Fruit fly (Drosophila melanogaster): Measurements from ENCODE around the gene ERp44.

The ERp44 gene

DNA sequence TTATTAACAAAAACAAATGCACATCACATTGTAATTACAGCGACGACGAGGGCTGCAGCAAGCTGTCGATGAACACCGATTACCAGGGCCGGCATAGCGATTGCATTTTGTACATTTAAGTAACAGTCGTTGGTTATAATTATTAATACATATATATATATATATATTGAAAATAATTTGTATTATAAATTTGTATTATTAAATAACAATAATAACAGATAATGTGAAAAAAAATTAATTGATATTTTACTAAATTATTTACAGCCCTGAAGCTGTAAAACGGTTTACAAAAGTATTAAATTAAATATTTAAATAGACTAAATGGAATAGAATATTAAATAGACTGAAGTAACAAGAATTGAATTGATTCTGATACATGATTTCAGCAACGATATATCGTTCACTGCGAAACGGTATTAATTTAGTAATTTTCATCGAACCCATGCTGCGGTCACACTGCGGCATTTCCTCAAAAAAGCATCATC, 21.6 kb downstream of the ERp44 start, which contains the start of the genes kat80 and Prosalpha4 (continued):
- TF ChIP-seq Vsx1 (GFP tag; optimal IDR thresholded peaks at IDR 0.05): no peak
- TF ChIP-seq Awh (GFP tag; IDR thresholded peaks at IDR 0.05): no peak
- peak; percentile 67 for TF ChIP-seq sug (tag; optimal IDR thresholded peaks at IDR 0.05)
- no peak for TF ChIP-seq CG33213 (GFP tag; optimal IDR thresholded peaks at IDR 0.05)
- TF ChIP-seq lab (GFP tag; optimal IDR thresholded peaks at IDR 0.05): peak; percentile 51
- no peak for TF ChIP-seq CG8359 (GFP tag; optimal IDR thresholded peaks at IDR 0.05; ENCODE audit: borderline replicate concordance)
- no peak for TF ChIP-seq Fer1 (GFP tag; optimal IDR thresholded peaks at IDR 0.05)
- TF ChIP-seq CG3281 (GFP tag; optimal IDR thresholded peaks at IDR 0.05): peak; percentile 62
- TF ChIP-seq Eip74EF (GFP tag; optimal IDR thresholded peaks at IDR 0.05): no peak
- TF ChIP-seq CG6254 (GFP tag; optimal IDR thresholded peaks at IDR 0.05): no peak
- TF ChIP-seq Aef1 (GFP tag; IDR thresholded peaks at IDR 0.05): peak; percentile 32; the same call in 1 of the 3 replicates
- peak; percentile 55 for TF ChIP-seq CG11504 (tag; optimal IDR thresholded peaks at IDR 0.05)
- peak; percentile 24 for TF ChIP-seq schlank (tag; optimal IDR thresholded peaks at IDR 0.05)
- no peak for TF ChIP-seq CG4854 (GFP tag; optimal IDR thresholded peaks at IDR 0.05)
- no peak for TF ChIP-seq CG14965 (GFP tag; optimal IDR thresholded peaks at IDR 0.05; ENCODE audit: borderline replicate concordance)
- TF ChIP-seq Six4 (GFP tag; optimal IDR thresholded peaks at IDR 0.05): no peak
- TF ChIP-seq E2f1 (GFP tag; IDR thresholded peaks at IDR 0.05): no peak
- 0 out of 3 replicates have a peak, but pooled peaks have one; percentile 52 for TF ChIP-seq CG34422 (GFP tag; IDR thresholded peaks at IDR 0.05)
- TF ChIP-seq CG17829 (tag; optimal IDR thresholded peaks at IDR 0.05): peak; percentile 63
- no peak for TF ChIP-seq Gsc (GFP tag; IDR thresholded peaks at IDR 0.05)
- TF ChIP-seq CG2120 (GFP tag; optimal IDR thresholded peaks at IDR 0.05): peak; percentile 26
- TF ChIP-seq yki (optimal IDR thresholded peaks at IDR 0.05): no peak
- TF ChIP-seq exex (tag; optimal IDR thresholded peaks at IDR 0.05): peak; percentile 70
- TF ChIP-seq stwl (tag; optimal IDR thresholded peaks at IDR 0.05): peak; percentile 4
- peak; percentile 33; the same call in 1 of the 3 replicates for TF ChIP-seq HLH4C (GFP tag; IDR thresholded peaks at IDR 0.05; ENCODE audit: partially characterized antibody)
- peak; percentile 55 for TF ChIP-seq CoRest (tag; optimal IDR thresholded peaks at IDR 0.05)
- TF ChIP-seq CG9876 (GFP tag; optimal IDR thresholded peaks at IDR 0.05): no peak
- no peak for TF ChIP-seq repo (GFP tag; optimal IDR thresholded peaks at IDR 0.05)
- TF ChIP-seq pum (GFP tag; optimal IDR thresholded peaks at IDR 0.05): no peak
- peak in 1 of 2 experiments; percentile 60 for TF ChIP-seq crp (GFP tag; optimal IDR thresholded peaks at IDR 0.05)
- TF ChIP-seq Sry-δ (GFP tag; optimal IDR thresholded peaks at IDR 0.05): peak; percentile 25
- TF ChIP-seq cad (GFP tag; optimal IDR thresholded peaks at IDR 0.05): no peak
- no peak for TF ChIP-seq sens (GFP tag)
- peak; percentile 39; the same call in 1 of the 2 replicates for TF ChIP-seq vvl (GFP tag; IDR thresholded peaks at IDR 0.05)
- no peak for TF ChIP-seq gt (GFP tag; IDR thresholded peaks at IDR 0.05)
- no peak for TF ChIP-seq Jarid2 (GFP tag; optimal IDR thresholded peaks at IDR 0.05)
- TF ChIP-seq Opbp (GFP tag; IDR thresholded peaks at IDR 0.05; ENCODE audit: partially characterized antibody): peak; percentile 37; the same call in 2 of the 3 replicates
- no peak for TF ChIP-seq bigmax (GFP tag; optimal IDR thresholded peaks at IDR 0.05)
- no peak for TF ChIP-seq CG34376 (GFP tag; optimal IDR thresholded peaks at IDR 0.05)
- TF ChIP-seq CG8290 (GFP tag; optimal IDR thresholded peaks at IDR 0.05): peak; percentile 75
- TF ChIP-seq CG8290 (tag; optimal IDR thresholded peaks at IDR 0.05): no peak
- TF ChIP-seq CG6791 (GFP tag; IDR thresholded peaks at IDR 0.05; ENCODE audit: partially characterized antibody): peak; percentile 42; the same call in 2 of the 3 replicates
- TF ChIP-seq Ets65A (GFP tag): no peak
- peak; percentile 29 for TF ChIP-seq CG9817 (tag; optimal IDR thresholded peaks at IDR 0.05)
- 0 out of 2 replicates have a peak, but pooled peaks have one; percentile 15 for TF ChIP-seq CG14667 (GFP tag; IDR thresholded peaks at IDR 0.05)
- peak; percentile 30 for TF ChIP-seq bcd (GFP tag; optimal IDR thresholded peaks at IDR 0.05)
- no peak for TF ChIP-seq zf30C (GFP tag; optimal IDR thresholded peaks at IDR 0.05)
- no peak for TF ChIP-seq pb (GFP tag; optimal IDR thresholded peaks at IDR 0.05)
- TF ChIP-seq BtbVII (GFP tag; optimal IDR thresholded peaks at IDR 0.05): no peak
- TF ChIP-seq CG10147 (GFP tag; optimal IDR thresholded peaks at IDR 0.05): peak; percentile 35

Data from whole organism, embryonic.